Fruit fly (Drosophila melanogaster): ENCODE data around the gene CG4880.

Gene CG4880

dm6 chrX:16859732-16860131 is 26.9 kb upstream of the CG4880 start:
- no peak for TF ChIP-seq CG31627 (GFP tag; optimal IDR thresholded peaks at IDR 0.05)
- TF ChIP-seq Lpt (GFP tag; optimal IDR thresholded peaks at IDR 0.05): no peak
- TF ChIP-seq CG7368 (GFP tag; optimal IDR thresholded peaks at IDR 0.05): no peak
- TF ChIP-seq Eip78C (GFP tag): peak; percentile 81
- TF ChIP-seq topi (GFP tag; optimal IDR thresholded peaks at IDR 0.05): no peak
- TF ChIP-seq fkh (GFP tag; optimal IDR thresholded peaks at IDR 0.05): no peak
- no peak for TF ChIP-seq CG10669 (GFP tag; optimal IDR thresholded peaks at IDR 0.05)
- TF ChIP-seq Gug (GFP tag; IDR thresholded peaks at IDR 0.05): no peak
- TF ChIP-seq Blimp-1 (GFP tag; optimal IDR thresholded peaks at IDR 0.05): no peak
- TF ChIP-seq CG4318 (GFP tag; optimal IDR thresholded peaks at IDR 0.05): peak; percentile 46
- TF ChIP-seq spab (GFP tag; optimal IDR thresholded peaks at IDR 0.05): no peak
- no peak for TF ChIP-seq svp (GFP tag)
- TF ChIP-seq CG32006 (GFP tag; optimal IDR thresholded peaks at IDR 0.05): peak; percentile 67
- TF ChIP-seq Ets96B (tag; optimal IDR thresholded peaks at IDR 0.05): no peak
- no peak for TF ChIP-seq Sox14 (GFP tag; optimal IDR thresholded peaks at IDR 0.05)
- TF ChIP-seq eg (GFP tag; IDR thresholded peaks at IDR 0.05): no peak; the same call in 2 of the 3 replicates
- peak; percentile 12 for TF ChIP-seq esn (GFP tag; optimal IDR thresholded peaks at IDR 0.05)
- no peak for TF ChIP-seq achi (GFP tag; optimal IDR thresholded peaks at IDR 0.05)
- TF ChIP-seq CG6276 (GFP tag; optimal IDR thresholded peaks at IDR 0.05): peak; percentile 2
- TF ChIP-seq Eip93F (GFP tag; optimal IDR thresholded peaks at IDR 0.05): no peak
- no peak for TF ChIP-seq CG6792 (GFP tag; optimal IDR thresholded peaks at IDR 0.05)
- TF ChIP-seq CG10631 (GFP tag; optimal IDR thresholded peaks at IDR 0.05): peak; percentile 18
- peak; percentile 20 for TF ChIP-seq acj6 (GFP tag; optimal IDR thresholded peaks at IDR 0.05)
- TF ChIP-seq CG11902 (GFP tag; optimal IDR thresholded peaks at IDR 0.05): no peak
- TF ChIP-seq Hr38 (GFP tag; optimal IDR thresholded peaks at IDR 0.05): no peak
- TF ChIP-seq CG15336 (GFP tag; IDR thresholded peaks at IDR 0.05): no peak; the same call in 1 of the 2 replicates
- no peak for TF ChIP-seq lz (GFP tag; optimal IDR thresholded peaks at IDR 0.05)
- TF ChIP-seq dsx (GFP tag; optimal IDR thresholded peaks at IDR 0.05; ENCODE audit: poor library complexity, severe bottlenecking): no peak
- peak; percentile 27 for TF ChIP-seq pdm3 (GFP tag; optimal IDR thresholded peaks at IDR 0.05)
- TF ChIP-seq CG6808 (GFP tag; optimal IDR thresholded peaks at IDR 0.05): no peak
- no peak for TF ChIP-seq CG1621 (tag; optimal IDR thresholded peaks at IDR 0.05)
- no peak for TF ChIP-seq Sox102F (GFP tag; optimal IDR thresholded peaks at IDR 0.05)
- no peak for TF ChIP-seq Eip75B (GFP tag; optimal IDR thresholded peaks at IDR 0.05)
- no peak for TF ChIP-seq fd59A (GFP tag; optimal IDR thresholded peaks at IDR 0.05)
- no peak for TF ChIP-seq CG6163 (GFP tag; IDR thresholded peaks at IDR 0.05)
- no peak for TF ChIP-seq Ets21C (GFP tag; optimal IDR thresholded peaks at IDR 0.05)
- TF ChIP-seq cyc (GFP tag; optimal IDR thresholded peaks at IDR 0.05): no peak
- TF ChIP-seq vri (GFP tag; optimal IDR thresholded peaks at IDR 0.05): no peak
- TF ChIP-seq net (GFP tag; optimal IDR thresholded peaks at IDR 0.05): peak; percentile 21
- TF ChIP-seq ss (GFP tag; optimal IDR thresholded peaks at IDR 0.05): no peak
- TF ChIP-seq CG9139 (GFP tag; optimal IDR thresholded peaks at IDR 0.05): no peak
- no peak for TF ChIP-seq Hr39 (GFP tag; optimal IDR thresholded peaks at IDR 0.05)
- peak in 1 of 2 experiments; percentile 44 for TF ChIP-seq salr (GFP tag; optimal IDR thresholded peaks at IDR 0.05)
- no peak for TF ChIP-seq CG8119 (GFP tag; IDR thresholded peaks at IDR 0.05)
- TF ChIP-seq CG8632 (GFP tag; optimal IDR thresholded peaks at IDR 0.05): peak; percentile 39
- TF ChIP-seq fd85E (GFP tag; optimal IDR thresholded peaks at IDR 0.05): no peak
- no peak for TF ChIP-seq CG3032 (tag; optimal IDR thresholded peaks at IDR 0.05)
- no peak for TF ChIP-seq dac (GFP tag; optimal IDR thresholded peaks at IDR 0.05)
- TF ChIP-seq Sox15 (GFP tag; optimal IDR thresholded peaks at IDR 0.05): no peak
- no peak for TF ChIP-seq CG11294 (GFP tag; IDR thresholded peaks at IDR 0.05)
- no peak for TF ChIP-seq CG6854 (GFP tag; optimal IDR thresholded peaks at IDR 0.05)
- peak; percentile 24 for TF ChIP-seq CG34406 (GFP tag; optimal IDR thresholded peaks at IDR 0.05)
- TF ChIP-seq CG3919 (GFP tag; optimal IDR thresholded peaks at IDR 0.05): peak; percentile 6

All from whole organism, prepupa.